Worm (Caenorhabditis elegans) whole organism, midembryonic: ENCODE data around the gene M02D8.5.

Source experiments
- T22C8.4 ChIP-seq: fragments of 200-800 bp; sonication (Bioruptor generic); IDR thresholded peaks from 2 replicates; pipeline ENCODE4 v1.3.6; 2022; ENCODE audit warnings: missing genetic modification characterization, missing compliant biosample characterization
- cog-1 ChIP-seq: sonication (generic microtip); optimal IDR thresholded peaks from 2 replicates; lab custom pipeline; 2016; ENCODE audit warnings: missing genetic modification characterization, missing compliant biosample characterization
- flt-1 ChIP-seq: fragments of 200-800 bp; sonication (Bioruptor generic); IDR thresholded peaks from 2 replicates; pipeline ENCODE4 v1.3.6; 2022; ENCODE audit warnings: missing genetic modification characterization, missing compliant biosample characterization
- klf-2 ChIP-seq: fragments of 200-800 bp; sonication (Bioruptor generic); conservative IDR thresholded peaks from 2 replicates; pipeline ENCODE4 v1.3.6; 2022; ENCODE audit warnings: missing genetic modification reagents, missing genetic modification characterization, missing compliant biosample characterization
- med-1 ChIP-seq: sonication (generic microtip); optimal IDR thresholded peaks from 2 replicates; lab custom pipeline; 2017; ENCODE audit warnings: missing genetic modification characterization, mild to moderate bottlenecking, missing compliant biosample characterization, antibody characterized with exemption, missing genetic modification reagents; ENCODE audit not compliant: insufficient read depth
- ref-1 ChIP-seq: fragments of 200-800 bp; sonication (Bioruptor generic); conservative IDR thresholded peaks from 2 replicates; pipeline ENCODE4 v1.3.6; 2022; ENCODE audit warnings: missing genetic modification reagents, missing genetic modification characterization, missing compliant biosample characterization
- tab-1 ChIP-seq: fragments of 200-800 bp; sonication (Bioruptor generic); IDR thresholded peaks from 2 replicates; pipeline ENCODE4 v1.3.6; 2022; ENCODE audit warnings: missing genetic modification characterization, missing compliant biosample characterization
- ztf-23 ChIP-seq: fragments of 200-800 bp; sonication (Bioruptor generic); IDR thresholded peaks from 2 replicates; pipeline ENCODE4 v1.3.6; 2022; ENCODE audit warnings: missing genetic modification reagents, missing genetic modification characterization, missing compliant biosample characterization
- ztf-29 ChIP-seq: fragments of 200-800 bp; sonication (Bioruptor generic); IDR thresholded peaks from 2 replicates; pipeline ENCODE4 v1.3.6; 2022; ENCODE audit warnings: missing genetic modification reagents, missing genetic modification characterization, missing compliant biosample characterization

M02D8.5 gene

ce11 chrX:8718856-8719255 lies 42.5 kb downstream of the M02D8.5 start, which contains the start of gene F53A9.8:
Gene F53A9.8, minus strand, starts transcription at chrX:8718904.
- no peak for TF ChIP-seq ztf-29 (GFP tag; lab: Robert Waterston, UW)
- TF ChIP-seq flt-1 (GFP tag; lab: Robert Waterston, UW): no peak
- no peak for TF ChIP-seq T22C8.4
- no peak for TF ChIP-seq ztf-23 (GFP tag; lab: Robert Waterston, UW)
- TF ChIP-seq cog-1: no peak
- no peak for TF ChIP-seq tab-1 (GFP tag; lab: Robert Waterston, UW)

ce11 chrX:8718153-8718552 lies 43.2 kb downstream of the M02D8.5 start:
- no peak for TF ChIP-seq cog-1
- no peak for TF ChIP-seq T22C8.4
- TF ChIP-seq flt-1 (GFP tag; lab: Robert Waterston, UW): no peak
- no peak for TF ChIP-seq ztf-23 (GFP tag; lab: Robert Waterston, UW)
- no peak for TF ChIP-seq ref-1
- TF ChIP-seq med-1 (GFP tag; lab: Kevin White, UChicago): no peak
- no peak for TF ChIP-seq ztf-29 (GFP tag; lab: Robert Waterston, UW)
- no peak for TF ChIP-seq tab-1 (GFP tag; lab: Robert Waterston, UW)
- TF ChIP-seq klf-2 (GFP tag; lab: Robert Waterston, UW): no peak

ce11 chrX:8716822-8717221 lies 44.6 kb downstream of the M02D8.5 start, which contains the start of gene F53A9.7:
Gene F53A9.7, minus strand, starts transcription at chrX:8716922.
- TF ChIP-seq ztf-23 (GFP tag; lab: Robert Waterston, UW) (no peak), ztf-29 (GFP tag; lab: Robert Waterston, UW) (no peak), flt-1 (GFP tag; lab: Robert Waterston, UW) (no peak), cog-1 (no peak), klf-2 (GFP tag; lab: Robert Waterston, UW) (no peak), ref-1 (no peak), med-1 (GFP tag; lab: Kevin White, UChicago) (no peak), tab-1 (GFP tag; lab: Robert Waterston, UW) (no peak), T22C8.4 (no peak)

ce11 chrX:8714845-8715244 lies 46.6 kb downstream of the M02D8.5 start:
- TF ChIP-seq cog-1 (no peak), med-1 (GFP tag; lab: Kevin White, UChicago) (no peak), klf-2 (GFP tag; lab: Robert Waterston, UW) (no peak), ref-1 (no peak), ztf-29 (GFP tag; lab: Robert Waterston, UW) (no peak)

- TF ChIP-seq ztf-23 (GFP tag; lab: Robert Waterston, UW) (no peak), ztf-29 (GFP tag; lab: Robert Waterston, UW) (no peak), flt-1 (GFP tag; lab: Robert Waterston, UW) (no peak), med-1 (GFP tag; lab: Kevin White, UChicago) (no peak), cog-1 (no peak), ref-1 (no peak), klf-2 (GFP tag; lab: Robert Waterston, UW) (no peak), tab-1 (GFP tag; lab: Robert Waterston, UW) (no peak), T22C8.4 (no peak)
Observed at ce11 chrX:8713754-8714295, 47.6 kb downstream of the M02D8.5 start, which contains the start of gene F53A9.6. Gene F53A9.6, minus strand, starts transcription at chrX:8713804.

- no peak for TF ChIP-seq ztf-23 (GFP tag; lab: Robert Waterston, UW)
- TF ChIP-seq cog-1: no peak
- no peak for TF ChIP-seq med-1 (GFP tag; lab: Kevin White, UChicago)
- TF ChIP-seq tab-1 (GFP tag; lab: Robert Waterston, UW): no peak
- no peak for TF ChIP-seq klf-2 (GFP tag; lab: Robert Waterston, UW)
- TF ChIP-seq flt-1 (GFP tag; lab: Robert Waterston, UW): no peak
- TF ChIP-seq T22C8.4: no peak
- no peak for TF ChIP-seq ztf-29 (GFP tag; lab: Robert Waterston, UW)
- TF ChIP-seq ref-1: no peak
Observed at ce11 chrX:8712662-8713061, 48.7 kb downstream of the M02D8.5 start.

ce11 chrX:8711141-8711645 lies 50.2 kb downstream of the M02D8.5 start, which contains the start of gene F53A9.1:
Gene F53A9.1, plus strand, starts transcription at chrX:8711595.
- TF ChIP-seq med-1 (GFP tag; lab: Kevin White, UChicago) (no peak), klf-2 (GFP tag; lab: Robert Waterston, UW) (no peak), tab-1 (GFP tag; lab: Robert Waterston, UW) (no peak), cog-1 (no peak), flt-1 (GFP tag; lab: Robert Waterston, UW) (no peak), ref-1 (no peak), ztf-23 (GFP tag; lab: Robert Waterston, UW) (no peak), T22C8.4 (no peak), ztf-29 (GFP tag; lab: Robert Waterston, UW) (no peak)

- no peak for TF ChIP-seq klf-2 (GFP tag; lab: Robert Waterston, UW)
- no peak for TF ChIP-seq cog-1
- TF ChIP-seq ztf-23 (GFP tag; lab: Robert Waterston, UW): no peak
- TF ChIP-seq med-1 (GFP tag; lab: Kevin White, UChicago): no peak
- TF ChIP-seq ztf-29 (GFP tag; lab: Robert Waterston, UW): no peak
- no peak for TF ChIP-seq ref-1
- no peak for TF ChIP-seq flt-1 (GFP tag; lab: Robert Waterston, UW)
- TF ChIP-seq tab-1 (GFP tag; lab: Robert Waterston, UW): no peak
- TF ChIP-seq T22C8.4: no peak
Observed at ce11 chrX:8709424-8709823, 52.0 kb downstream of the M02D8.5 start, which contains the start of gene kreg-1. Gene kreg-1, plus strand, starts transcription at chrX:8709764.

- TF ChIP-seq ztf-23 (GFP tag; lab: Robert Waterston, UW) (no peak), klf-2 (GFP tag; lab: Robert Waterston, UW) (no peak), ref-1 (no peak), T22C8.4 (no peak), flt-1 (GFP tag; lab: Robert Waterston, UW) (no peak), cog-1 (no peak), med-1 (GFP tag; lab: Kevin White, UChicago) (no peak), tab-1 (GFP tag; lab: Robert Waterston, UW) (no peak), ztf-29 (GFP tag; lab: Robert Waterston, UW) (no peak)
Observed at ce11 chrX:8708053-8708452, 53.3 kb downstream of the M02D8.5 start, which contains the start of gene F53A9.3. Gene F53A9.3, plus strand, starts transcription at chrX:8708353.
